Fruit fly (Drosophila melanogaster) whole organism, embryonic: ENCODE results near the gene tsl.

Experiments used
- Adf1 ChIP-seq: fragments of 200-800 bp; sonication (Bioruptor generic); IDR thresholded peaks from 2 replicates; pipeline ENCODE4 v1.3.6; 2022; ENCODE audit warnings: missing biosample characterization, missing genetic modification characterization
- Atf3 ChIP-seq: fragments of 200-800 bp; sonication (Bioruptor generic); optimal IDR thresholded peaks from 3 replicates; lab custom pipeline; 2016; ENCODE audit warnings: missing biosample characterization, missing genetic modification characterization
- Bdp1 ChIP-seq: fragments of 200-800 bp; sonication (Bioruptor generic); optimal IDR thresholded peaks from 3 replicates; lab custom pipeline; 2016; ENCODE audit warnings: missing biosample characterization, missing genetic modification characterization
- CG10654 ChIP-seq: fragments of 200-800 bp; sonication (Bioruptor generic); optimal IDR thresholded peaks from 2 replicates; lab custom pipeline; 2016; ENCODE audit warnings: missing biosample characterization, missing genetic modification characterization
- CG11695 ChIP-seq: fragments of 200-800 bp; sonication (Bioruptor generic); IDR thresholded peaks from 3 replicates; pipeline ENCODE4 v1.3.6; 2022; ENCODE audit warnings: missing biosample characterization, missing genetic modification characterization
- CG11723 ChIP-seq: fragments of 200-800 bp; sonication (Bioruptor generic); optimal IDR thresholded peaks from 2 replicates; lab custom pipeline; 2017; ENCODE audit warnings: missing biosample characterization, mild to moderate bottlenecking, missing genetic modification characterization
- CG13296 ChIP-seq: fragments of 200-800 bp; sonication (Bioruptor generic); optimal IDR thresholded peaks from 3 replicates; lab custom pipeline; 2018; ENCODE audit warnings: missing biosample characterization, mild to moderate bottlenecking, missing genetic modification characterization
- CG15269 ChIP-seq: fragments of 200-800 bp; sonication (Bioruptor generic); optimal IDR thresholded peaks from 2 replicates; lab custom pipeline; 2018; ENCODE audit warnings: missing biosample characterization, mild to moderate bottlenecking, missing genetic modification characterization, moderate library complexity
- CG17186 ChIP-seq: fragments of 200-800 bp; sonication (Bioruptor generic); optimal IDR thresholded peaks from 3 replicates; lab custom pipeline; 2017; ENCODE audit warnings: missing biosample characterization, missing genetic modification reagents, missing genetic modification characterization
- CG18262 ChIP-seq: fragments of 200-800 bp; optimal IDR thresholded peaks from 3 replicates; lab custom pipeline; 2019; ENCODE audit warnings: missing biosample characterization, mild to moderate bottlenecking, missing genetic modification characterization, moderate library complexity
- CG2712 ChIP-seq: fragments of 200-800 bp; optimal IDR thresholded peaks from 3 replicates; lab custom pipeline; 2019; ENCODE audit warnings: missing biosample characterization, mild to moderate bottlenecking, missing genetic modification characterization, moderate library complexity
- CG2875 ChIP-seq: fragments of 200-800 bp; sonication (Bioruptor generic); optimal IDR thresholded peaks from 2 replicates; lab custom pipeline; 2017; ENCODE audit warnings: missing biosample characterization, mild to moderate bottlenecking, missing genetic modification characterization, missing genetic modification reagents
- CG2889 ChIP-seq: fragments of 200-800 bp; sonication (Bioruptor generic); IDR thresholded peaks from 3 replicates; pipeline ENCODE4 v1.3.6; 2022; ENCODE audit warnings: missing biosample characterization, missing genetic modification characterization
- CG32772 ChIP-seq: fragments of 200-800 bp; sonication (Bioruptor generic); IDR thresholded peaks from 2 replicates; pipeline ENCODE4 v1.3.6; 2022; ENCODE audit warnings: missing biosample characterization, missing genetic modification characterization
- CG5245 ChIP-seq: fragments of 200-800 bp; sonication (Bioruptor generic); optimal IDR thresholded peaks from 3 replicates; lab custom pipeline; 2016; ENCODE audit warnings: missing biosample characterization, missing genetic modification characterization
- CG8388 ChIP-seq: fragments of 200-800 bp; sonication (Bioruptor generic); optimal IDR thresholded peaks from 2 replicates; lab custom pipeline; 2019; ENCODE audit warnings: missing biosample characterization, mild to moderate bottlenecking, missing genetic modification characterization, moderate library complexity
- CkIIα-i1 ChIP-seq: fragments of 200-800 bp; sonication (Bioruptor generic); IDR thresholded peaks from 2 replicates; pipeline ENCODE4 v1.3.6; 2022; ENCODE audit warnings: missing biosample characterization, missing genetic modification characterization
- CoRest ChIP-seq: fragments of 200-800 bp; sonication (Bioruptor generic); optimal IDR thresholded peaks from 3 replicates; lab custom pipeline; 2018; ENCODE audit warnings: missing biosample characterization, mild to moderate bottlenecking, missing genetic modification characterization, moderate library complexity
- Dfd ChIP-seq, 2 experiments: fragments of >200 bp; optimal IDR thresholded peaks; 2 replicates each; lab custom pipeline; 2017; ENCODE audit warnings: missing biosample characterization in 2 of 2, missing genetic modification characterization in 2 of 2
- E2f2 ChIP-seq: fragments of 200-800 bp; sonication (Bioruptor generic); IDR thresholded peaks from 2 replicates; pipeline ENCODE4 v1.3.6; 2022; ENCODE audit warnings: missing biosample characterization, missing genetic modification characterization
- Eip74EF ChIP-seq, 2 experiments: fragments of 200-800 bp in 1 of 2; fragments of >200 bp in 1 of 2; sonication (Bioruptor generic) in 1 of 2; optimal IDR thresholded peaks; 2 replicates each; lab custom pipeline; 2017 to 2019; ENCODE audit warnings: missing biosample characterization in 2 of 2, missing genetic modification characterization in 2 of 2, mild to moderate bottlenecking in 1 of 2, moderate library complexity in 1 of 2
- GATAe ChIP-seq: fragments of 200-800 bp; sonication (Bioruptor generic); conservative IDR thresholded peaks from 2 replicates; pipeline ENCODE4 v1.3.6; 2022; ENCODE audit warnings: missing biosample characterization, missing genetic modification characterization
- HLHmδ ChIP-seq: fragments of 200-800 bp; sonication (Bioruptor generic); optimal IDR thresholded peaks from 2 replicates; lab custom pipeline; 2018; ENCODE audit warnings: missing biosample characterization, mild to moderate bottlenecking, missing genetic modification characterization, moderate library complexity
- Hand ChIP-seq: fragments of 200-800 bp; sonication (Bioruptor generic); optimal IDR thresholded peaks from 2 replicates; lab custom pipeline; 2017; ENCODE audit warnings: mild to moderate bottlenecking, missing biosample characterization, missing genetic modification reagents, missing genetic modification characterization
- Hmr ChIP-seq: fragments of 200-800 bp; sonication (Bioruptor generic); optimal IDR thresholded peaks from 3 replicates; lab custom pipeline; 2017; ENCODE audit warnings: mild to moderate bottlenecking, missing biosample characterization, missing genetic modification reagents, missing genetic modification characterization
- Nf-YC ChIP-seq: fragments of 200-800 bp; optimal IDR thresholded peaks from 3 replicates; lab custom pipeline; 2019; ENCODE audit warnings: missing biosample characterization, mild to moderate bottlenecking, missing genetic modification characterization, moderate library complexity
- NfI ChIP-seq: fragments of 200-800 bp; sonication (Bioruptor generic); optimal IDR thresholded peaks from 3 replicates; lab custom pipeline; 2018; ENCODE audit warnings: missing biosample characterization, mild to moderate bottlenecking, missing genetic modification characterization, moderate library complexity
- ab ChIP-seq: fragments of 200-800 bp; sonication (Bioruptor generic); optimal IDR thresholded peaks from 2 replicates; lab custom pipeline; 2016; ENCODE audit warnings: missing biosample characterization, missing genetic modification characterization
- ac ChIP-seq: fragments of 200-800 bp; sonication (Bioruptor generic); optimal IDR thresholded peaks from 3 replicates; lab custom pipeline; 2017; ENCODE audit warnings: missing biosample characterization, mild to moderate bottlenecking, missing genetic modification characterization
- ase ChIP-seq: fragments of 200-800 bp; sonication (Bioruptor generic); IDR thresholded peaks from 3 replicates; pipeline ENCODE4 v1.3.6; 2022; ENCODE audit warnings: missing biosample characterization, missing genetic modification characterization
- bcd ChIP-seq: fragments of 200-800 bp; sonication (Bioruptor generic); optimal IDR thresholded peaks from 2 replicates; lab custom pipeline; 2017; ENCODE audit warnings: missing biosample characterization, mild to moderate bottlenecking, missing genetic modification characterization
- bsh ChIP-seq, 2 experiments: fragments of 200-800 bp; sonication (Bioruptor generic); optimal IDR thresholded peaks; 2 replicates each; lab custom pipeline; 2017 to 2018; ENCODE audit warnings: mild to moderate bottlenecking in 2 of 2, missing biosample characterization in 2 of 2, missing genetic modification characterization in 2 of 2, moderate library complexity in 1 of 2
- cg ChIP-seq: fragments of 200-800 bp; sonication (Bioruptor generic); optimal IDR thresholded peaks from 3 replicates; lab custom pipeline; 2019; ENCODE audit warnings: missing biosample characterization, mild to moderate bottlenecking, missing genetic modification characterization, moderate library complexity
- chinmo ChIP-seq: fragments of 200-800 bp; sonication (Bioruptor generic); IDR thresholded peaks from 4 replicates; pipeline ENCODE4 v1.3.6; 2022; ENCODE audit warnings: missing biosample characterization, missing genetic modification characterization; ENCODE audit not compliant: partially characterized antibody
- chm ChIP-seq: fragments of 200-800 bp; sonication (Bioruptor generic); IDR thresholded peaks from 2 replicates; pipeline ENCODE4 v1.3.6; 2022; ENCODE audit warnings: missing biosample characterization, missing genetic modification characterization
- crc ChIP-seq: fragments of 200-800 bp; sonication (Bioruptor generic); optimal IDR thresholded peaks from 2 replicates; lab custom pipeline; 2016; ENCODE audit warnings: missing biosample characterization, missing genetic modification characterization
- dimm ChIP-seq: fragments of 200-800 bp; sonication (Bioruptor generic); IDR thresholded peaks from 2 replicates; pipeline ENCODE4 v1.3.6; 2022; ENCODE audit warnings: missing biosample characterization, missing genetic modification characterization
- hbn ChIP-seq: fragments of 200-800 bp; sonication (Bioruptor generic); IDR thresholded peaks from 2 replicates; pipeline ENCODE4 v1.3.6; 2022; ENCODE audit warnings: missing biosample characterization, missing genetic modification characterization; ENCODE audit not compliant: partially characterized antibody
- hkb ChIP-seq, 2 experiments: fragments of 200-800 bp in 1 of 2; fragments of >200 bp in 1 of 2; sonication (Bioruptor generic) in 1 of 2; IDR thresholded peaks in 1 of 2; optimal IDR thresholded peaks in 1 of 2; 2 replicates each; pipeline versions ENCODE4 v1.3.6 to Lab custom; 2017 to 2022; ENCODE audit warnings: missing biosample characterization in 1 of 2, missing genetic modification characterization in 1 of 2
- kay ChIP-seq: fragments of 200-800 bp; sonication (Bioruptor generic); optimal IDR thresholded peaks from 2 replicates; lab custom pipeline; 2016; ENCODE audit warnings: missing biosample characterization, missing genetic modification characterization
- ken ChIP-seq: fragments of 200-800 bp; sonication (Bioruptor generic); IDR thresholded peaks from 3 replicates; pipeline ENCODE4 v1.3.6; 2022; ENCODE audit warnings: missing biosample characterization, missing genetic modification characterization
- onecut ChIP-seq: fragments of 200-800 bp; sonication (Bioruptor generic); IDR thresholded peaks from 2 replicates; pipeline ENCODE4 v1.3.6; 2022; ENCODE audit warnings: missing biosample characterization, missing genetic modification characterization
- org-1 ChIP-seq: fragments of 200-800 bp; sonication (Bioruptor generic); optimal IDR thresholded peaks from 2 replicates; lab custom pipeline; 2017; ENCODE audit warnings: missing biosample characterization, missing genetic modification characterization
- pnt ChIP-seq: fragments of 200-800 bp; sonication (Bioruptor generic); optimal IDR thresholded peaks from 3 replicates; lab custom pipeline; 2016; ENCODE audit warnings: missing biosample characterization, missing genetic modification characterization
- repo ChIP-seq: fragments of 200-800 bp; sonication (Bioruptor generic); optimal IDR thresholded peaks from 2 replicates; lab custom pipeline; 2016; ENCODE audit warnings: missing biosample characterization, missing genetic modification characterization
- sens ChIP-seq: fragments of 200-800 bp; sonication (Bioruptor generic); peaks from one replicate; lab custom pipeline; 2016; ENCODE audit warnings: missing biosample characterization, missing genetic modification characterization
- so ChIP-seq: fragments of 200-800 bp; sonication (Bioruptor generic); IDR thresholded peaks from 3 replicates; pipeline ENCODE4 v1.3.6; 2022; ENCODE audit warnings: missing biosample characterization, missing genetic modification characterization
- tio ChIP-seq: fragments of 200-800 bp; sonication (Bioruptor generic); optimal IDR thresholded peaks from 2 replicates; lab custom pipeline; 2017; ENCODE audit warnings: missing biosample characterization, missing genetic modification characterization, inconsistent platforms
- tll ChIP-seq, 2 experiments: fragments of 200-800 bp in 1 of 2; fragments of >200 bp in 1 of 2; sonication (Bioruptor generic) in 1 of 2; optimal IDR thresholded peaks; 2 replicates each; lab custom pipeline; 2017 to 2019; ENCODE audit warnings: missing biosample characterization in 2 of 2, missing genetic modification characterization in 2 of 2, mild to moderate bottlenecking in 1 of 2, moderate library complexity in 1 of 2
- vvl ChIP-seq: fragments of 200-800 bp; sonication (Bioruptor generic); IDR thresholded peaks from 2 replicates; pipeline ENCODE4 v1.3.6; 2022; ENCODE audit warnings: missing biosample characterization, missing genetic modification characterization

tsl gene

DNA sequence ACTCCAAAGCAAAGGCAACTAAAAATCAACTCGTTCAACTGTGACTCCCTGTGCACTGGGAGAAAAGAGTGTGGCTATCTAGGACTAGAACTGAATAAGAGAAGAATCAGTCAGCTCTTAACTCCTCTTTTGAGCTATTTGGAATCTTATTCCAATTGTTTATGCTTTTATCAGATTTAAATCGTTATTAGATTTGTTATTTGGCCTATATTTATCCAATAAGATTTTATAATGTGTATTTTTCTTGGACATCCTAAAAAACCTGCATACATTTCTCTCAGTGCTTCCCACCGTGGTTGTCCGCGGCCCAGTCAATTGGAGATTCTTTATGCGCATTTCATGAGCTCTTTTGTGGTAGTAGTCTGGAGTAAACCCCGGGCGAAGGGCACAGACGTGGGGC lies 888 bp downstream of the tsl start (continued):
- TF ChIP-seq Hmr (GFP tag; lab: Kevin White, UChicago) (peak; percentile 51), chinmo (GFP tag; lab: Robert Waterston, UW) (no peak), CG11723 (GFP tag; lab: Kevin White, UChicago) (no peak), kay (GFP tag; lab: Kevin White, UChicago) (peak; percentile 42), CG10654 (GFP tag; lab: Kevin White, UChicago) (peak; percentile 55), Eip74EF (GFP tag; optimal IDR thresholded peaks at IDR 0.05; lab: Kevin White, UChicago) (peak in 1 of 2 experiments; percentile 28), tio (peak; percentile 63), CoRest (tag; lab: Kevin White, UChicago) (peak; percentile 76), hbn (GFP tag; lab: Robert Waterston, UW) (no peak), Nf-YC (tag; lab: Kevin White, UChicago) (no peak), hkb (optimal IDR thresholded peaks at IDR 0.05; lab: Kevin White, UChicago) (no peak), hkb (GFP tag; IDR thresholded peaks at IDR 0.05; lab: Robert Waterston, UW) (peak; percentile 76), repo (GFP tag; lab: Kevin White, UChicago) (no peak), ken (GFP tag; lab: Robert Waterston, UW) (no peak), crc (peak; percentile 15), CG5245 (GFP tag; lab: Kevin White, UChicago) (peak; percentile 22), CG13296 (GFP tag; lab: Kevin White, UChicago) (peak; percentile 74), so (GFP tag; lab: Robert Waterston, UW) (peak; percentile 75; the same call in 2 of the 3 replicates), NfI (GFP tag; lab: Kevin White, UChicago) (peak; percentile 57), chm (no peak), CG2875 (peak; percentile 25), ase (GFP tag; lab: Robert Waterston, UW) (0 out of 3 replicates have a peak, but pooled peaks have one; percentile 36), onecut (GFP tag; lab: Robert Waterston, UW) (peak; percentile 31; the same call in 1 of the 2 replicates), tll (GFP tag; optimal IDR thresholded peaks at IDR 0.05; lab: Kevin White, UChicago) (no peak), cg (GFP tag; lab: Kevin White, UChicago) (no peak), CkIIα-i1 (GFP tag; lab: Robert Waterston, UW) (no peak), CG18262 (tag; lab: Kevin White, UChicago) (peak; percentile 76), ab (GFP tag; lab: Kevin White, UChicago) (peak; percentile 40), Hand (GFP tag; lab: Kevin White, UChicago) (no peak), vvl (GFP tag; lab: Robert Waterston, UW) (peak; percentile 65), pnt (GFP tag; lab: Kevin White, UChicago) (peak; percentile 49), org-1 (GFP tag; lab: Kevin White, UChicago) (peak; percentile 18), CG15269 (tag; lab: Kevin White, UChicago) (peak; percentile 82), Dfd (GFP tag; optimal IDR thresholded peaks at IDR 0.05; lab: Kevin White, UChicago) (no peak), CG11695 (GFP tag; lab: Robert Waterston, UW) (peak; percentile 82), CG2712 (tag; lab: Kevin White, UChicago) (peak; percentile 80), bcd (GFP tag; lab: Kevin White, UChicago) (peak; percentile 74), bsh (GFP tag; optimal IDR thresholded peaks at IDR 0.05; lab: Kevin White, UChicago) (peak; percentile 78 to 80), sens (GFP tag; lab: Kevin White, UChicago) (peak; percentile 95), ac (GFP tag; lab: Kevin White, UChicago) (no peak), CG2889 (GFP tag; lab: Robert Waterston, UW) (0 out of 3 replicates have a peak, but pooled peaks have one; percentile 53), GATAe (GFP tag; lab: Robert Waterston, UW) (no peak), Atf3 (GFP tag; lab: Kevin White, UChicago) (peak; percentile 18), dimm (GFP tag; lab: Robert Waterston, UW) (no peak), CG17186 (no peak), Bdp1 (peak; percentile 51), CG32772 (peak; percentile 69), HLHmδ (no peak), CG8388 (GFP tag; lab: Kevin White, UChicago) (no peak), Adf1 (GFP tag; lab: Robert Waterston, UW) (no peak), E2f2 (GFP tag; lab: Robert Waterston, UW) (peak; percentile 43; the same call in 1 of the 2 replicates)
